Worm (Caenorhabditis elegans) whole organism, L4 larva: ENCODE measurements around the gene sdz-18.

ENCODE experiments used
- F10B5.3 ChIP-seq: sonication (generic microtip); optimal IDR thresholded peaks from 2 replicates; lab custom pipeline; 2016; ENCODE audit warnings: mild to moderate bottlenecking, missing genetic modification characterization, missing compliant biosample characterization
- aha-1 ChIP-seq: fragments of 150-350 bp; peaks from one replicate; lab custom pipeline; 2014; ENCODE audit warnings: missing biosample characterization, missing genetic modification characterization
- ceh-44 ChIP-seq: fragments of 200-800 bp; sonication (Bioruptor generic); IDR thresholded peaks from 2 replicates; pipeline ENCODE4 v1.3.6; 2022; ENCODE audit warnings: missing genetic modification reagents, missing genetic modification characterization, missing compliant biosample characterization
- egl-27 ChIP-seq: sonication (generic microtip); optimal IDR thresholded peaks from 3 replicates; lab custom pipeline; 2017; ENCODE audit warnings: missing biosample characterization, missing genetic modification reagents, missing genetic modification characterization
- lin-13 ChIP-seq: fragments of 150-350 bp; optimal IDR thresholded peaks from 2 replicates; lab custom pipeline; 2014; ENCODE audit warnings: missing biosample characterization, missing genetic modification reagents, missing genetic modification characterization
- lin-15B ChIP-seq: fragments of 150-350 bp; sonication (generic microtip); optimal IDR thresholded peaks from 3 replicates; lab custom pipeline; 2014; ENCODE audit warnings: missing biosample characterization, missing genetic modification characterization
- nhr-11 ChIP-seq: fragments of 150-350 bp; optimal IDR thresholded peaks from 2 replicates; lab custom pipeline; 2014; ENCODE audit warnings: missing biosample characterization, missing genetic modification characterization
- nhr-25 ChIP-seq: sonication (generic microtip); optimal IDR thresholded peaks from 2 replicates; lab custom pipeline; 2017; ENCODE audit warnings: missing genetic modification characterization, mild to moderate bottlenecking, missing compliant biosample characterization, antibody characterized with exemption, moderate library complexity, borderline replicate concordance; ENCODE audit not compliant: insufficient read depth
- nhr-41 ChIP-seq: fragments of 200-800 bp; sonication (Bioruptor generic); IDR thresholded peaks from 2 replicates; pipeline ENCODE4 v1.3.6; 2022; ENCODE audit warnings: missing genetic modification reagents, missing genetic modification characterization, missing compliant biosample characterization
- nhr-6 ChIP-seq: fragments of 150-350 bp; optimal IDR thresholded peaks from 2 replicates; lab custom pipeline; 2014; ENCODE audit warnings: missing biosample characterization, missing genetic modification characterization
- skn-1 ChIP-seq: fragments of 150-350 bp; optimal IDR thresholded peaks from 2 replicates; lab custom pipeline; 2014; ENCODE audit warnings: missing biosample characterization, missing genetic modification characterization
- unc-130 ChIP-seq: sonication (generic microtip); optimal IDR thresholded peaks from 2 replicates; lab custom pipeline; 2016; ENCODE audit warnings: missing genetic modification reagents, missing genetic modification characterization, missing compliant biosample characterization
- unc-62 ChIP-seq, 3 experiments: fragments of 150-350 bp in 1 of 3; sonication (generic microtip); optimal IDR thresholded peaks in 2 of 3; peaks in 1 of 3; 1 replicate in 1 of 3; 2 replicates in 2 of 3; lab custom pipeline; 2014 to 2017; ENCODE audit warnings: missing biosample characterization in 3 of 3, missing genetic modification characterization in 3 of 3, missing genetic modification reagents in 3 of 3, missing genotype in 1 of 3

ce11 chrII:1679081-1679480 is 27.2 kb downstream of the sdz-18 start, which contains the start of gene irld-36:
- no peak for TF ChIP-seq F10B5.3 (tag; lab: Kevin White, UChicago)
- TF ChIP-seq lin-13 (GFP tag; lab: Kevin White, UChicago) = no peak
- TF ChIP-seq nhr-25 (tag; lab: Kevin White, UChicago) = no peak
- TF ChIP-seq skn-1 (tag; lab: Kevin White, UChicago) = no peak
- no peak for TF ChIP-seq nhr-11
- TF ChIP-seq lin-15B = no peak
- TF ChIP-seq nhr-6 (tag; lab: Kevin White, UChicago) = no peak
- TF ChIP-seq unc-62 (GFP tag; optimal IDR thresholded peaks at IDR 0.05 in 1 of 2; lab: Kevin White, UChicago) = no peak
- TF ChIP-seq unc-62 (tag; optimal IDR thresholded peaks at IDR 0.05; lab: Kevin White, UChicago) = no peak
- TF ChIP-seq ceh-44 (GFP tag; lab: Robert Waterston, UW) = no peak
- no peak for TF ChIP-seq nhr-41 (GFP tag; lab: Robert Waterston, UW)
- no peak for TF ChIP-seq unc-130
- TF ChIP-seq egl-27 = no peak
- TF ChIP-seq aha-1 (tag; lab: Kevin White, UChicago) = no peak
